Worm (Caenorhabditis elegans): ENCODE data around the gene eif-2Bgamma.

ce11 chrII:6940726-6941230 lies 26.7 kb downstream of the eif-2Bgamma start:
- no peak for TF ChIP-seq pha-4 (tag; optimal IDR thresholded peaks at IDR 0.05)
- no peak for TF ChIP-seq nhr-25 (tag; optimal IDR thresholded peaks at IDR 0.05)
